Worm (Caenorhabditis elegans) whole organism, L3 larva: ENCODE results near the gene T04A6.2.

ENCODE experiments used
- ZK546.5 ChIP-seq: sonication (generic microtip); optimal IDR thresholded peaks from 2 replicates; lab custom pipeline; 2017; ENCODE audit warnings: missing biosample characterization, missing genetic modification characterization
- elt-3 ChIP-seq, 3 experiments: fragments of 150-350 bp in 1 of 3; sonication (generic microtip) in 2 of 3; optimal IDR thresholded peaks; 2 replicates in 2 of 3; 4 replicates in 1 of 3; lab custom pipeline; 2014 to 2017; ENCODE audit warnings: missing biosample characterization in 3 of 3, missing genetic modification characterization in 3 of 3

DNA sequence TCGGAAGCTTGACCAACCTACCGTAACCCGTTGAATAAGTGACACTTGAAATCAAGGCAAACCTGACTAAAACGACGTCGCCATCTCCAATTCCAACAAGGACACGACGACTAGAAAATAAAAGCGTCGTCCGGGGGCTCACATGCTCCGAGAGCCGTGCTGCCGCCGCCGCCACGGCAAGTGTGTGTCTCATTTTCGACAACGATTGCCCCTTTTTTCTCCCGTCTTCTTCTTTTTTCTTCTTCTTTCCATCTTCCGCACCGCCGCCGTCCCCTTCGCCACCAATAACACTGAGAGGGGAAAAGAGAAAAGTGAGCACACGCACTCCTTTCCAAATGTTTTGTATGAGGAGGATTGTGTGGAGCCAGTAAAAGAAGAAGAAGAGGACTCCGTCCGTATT, 46.5 kb downstream of the T04A6.2 start:
- TF ChIP-seq elt-3 (tag; optimal IDR thresholded peaks at IDR 0.05; lab: Kevin White, UChicago) = no peak
- no peak for TF ChIP-seq ZK546.5 (tag; lab: Kevin White, UChicago)
